Worm (Caenorhabditis elegans) whole organism, early embryonic: ENCODE data around the gene fbxa-3.

Experiments
- B0310.2 ChIP-seq: sonication (generic microtip); optimal IDR thresholded peaks from 2 replicates; lab custom pipeline; 2016; ENCODE audit warnings: mild to moderate bottlenecking, missing genetic modification characterization, missing compliant biosample characterization
- F13C5.2 ChIP-seq: sonication (generic microtip); optimal IDR thresholded peaks from 2 replicates; lab custom pipeline; 2017; ENCODE audit warnings: mild to moderate bottlenecking, missing genetic modification characterization, inconsistent platforms, missing compliant biosample characterization
- ama-1 ChIP-seq: fragments of 150-350 bp; optimal IDR thresholded peaks from 2 replicates; lab custom pipeline; 2014
- ceh-13 ChIP-seq: fragments of 200-800 bp; sonication (Bioruptor generic); optimal IDR thresholded peaks from 2 replicates; lab custom pipeline; 2018; ENCODE audit warnings: mild to moderate bottlenecking, missing genetic modification characterization, missing compliant biosample characterization
- ceh-36 ChIP-seq: sonication (generic microtip); optimal IDR thresholded peaks from 2 replicates; lab custom pipeline; 2016; ENCODE audit warnings: missing genetic modification characterization, inconsistent platforms, missing compliant biosample characterization
- flt-1 ChIP-seq: fragments of 200-800 bp; sonication (Bioruptor generic); IDR thresholded peaks from 2 replicates; pipeline ENCODE4 v1.3.6; 2022; ENCODE audit warnings: missing genetic modification characterization, missing compliant biosample characterization
- hmg-4 ChIP-seq: fragments of 200-800 bp; sonication (Bioruptor generic); optimal IDR thresholded peaks from 2 replicates; lab custom pipeline; 2018; ENCODE audit warnings: mild to moderate bottlenecking, missing genetic modification characterization, missing compliant biosample characterization
- hnd-1 ChIP-seq: sonication (generic microtip); optimal IDR thresholded peaks from 2 replicates; lab custom pipeline; 2016; ENCODE audit warnings: missing genetic modification characterization, missing compliant biosample characterization
- tbx-11 ChIP-seq: fragments of 200-800 bp; sonication (Bioruptor generic); IDR thresholded peaks from 2 replicates; pipeline ENCODE4 v1.3.6; 2022; ENCODE audit warnings: missing genetic modification characterization, missing compliant biosample characterization
- tra-4 ChIP-seq: sonication (generic microtip); optimal IDR thresholded peaks from 2 replicates; lab custom pipeline; 2017; ENCODE audit warnings: missing genetic modification characterization, missing compliant biosample characterization

- TF ChIP-seq ceh-13 (GFP tag; lab: Kevin White, UChicago) (no peak), hmg-4 (GFP tag; lab: Kevin White, UChicago) (no peak), B0310.2 (tag; lab: Kevin White, UChicago) (no peak), ceh-36 (tag; lab: Kevin White, UChicago) (no peak), flt-1 (GFP tag; lab: Robert Waterston, UW) (no peak), tbx-11 (GFP tag; lab: Robert Waterston, UW) (no peak), ama-1 (lab: Kevin White, UChicago) (no peak), hnd-1 (tag; lab: Kevin White, UChicago) (no peak), tra-4 (tag; lab: Kevin White, UChicago) (no peak), F13C5.2 (tag; lab: Kevin White, UChicago) (no peak)
Observed at ce11 chrII:1831883-1832388, 11.3 kb upstream of the fbxa-3 start, which contains the start of gene math-39.
